Fruit fly (Drosophila melanogaster) whole organism, embryonic: ENCODE measurements around the gene CG11811.

ENCODE experiments used
- Adf1 ChIP-seq: fragments of 200-800 bp; sonication (Bioruptor generic); IDR thresholded peaks from 2 replicates; pipeline ENCODE4 v1.3.6; 2022; ENCODE audit warnings: missing biosample characterization, missing genetic modification characterization
- Bgb ChIP-seq: fragments of 200-800 bp; sonication (Bioruptor generic); IDR thresholded peaks from 2 replicates; pipeline ENCODE4 v1.3.6; 2022; ENCODE audit warnings: missing biosample characterization, missing genetic modification characterization; ENCODE audit not compliant: partially characterized antibody
- CG10543 ChIP-seq: fragments of 200-800 bp; sonication (Bioruptor generic); optimal IDR thresholded peaks from 3 replicates; lab custom pipeline; 2017; ENCODE audit warnings: missing biosample characterization, mild to moderate bottlenecking, missing genetic modification characterization, moderate library complexity
- CG12391 ChIP-seq: fragments of 200-800 bp; sonication (Bioruptor generic); optimal IDR thresholded peaks from 3 replicates; lab custom pipeline; 2018; ENCODE audit warnings: missing biosample characterization, mild to moderate bottlenecking, missing genetic modification characterization, moderate library complexity
- CG14050 ChIP-seq: fragments of 200-800 bp; sonication (Bioruptor generic); IDR thresholded peaks from 3 replicates; pipeline ENCODE4 v1.3.6; 2022; ENCODE audit warnings: missing biosample characterization, missing genetic modification characterization
- CG14667 ChIP-seq: fragments of 200-800 bp; sonication (Bioruptor generic); IDR thresholded peaks from 2 replicates; pipeline ENCODE4 v1.3.6; 2022; ENCODE audit warnings: missing biosample characterization, missing genetic modification characterization
- CG1529 ChIP-seq: fragments of 200-800 bp; sonication (Bioruptor generic); optimal IDR thresholded peaks from 3 replicates; lab custom pipeline; 2018; ENCODE audit warnings: missing biosample characterization, missing genetic modification characterization
- CG17361 ChIP-seq: fragments of 200-800 bp; sonication (Bioruptor generic); IDR thresholded peaks from 3 replicates; pipeline ENCODE4 v1.3.6; 2022; ENCODE audit warnings: missing biosample characterization, missing genetic modification characterization
- CG17612 ChIP-seq: fragments of 200-800 bp; sonication (Bioruptor generic); IDR thresholded peaks from 2 replicates; pipeline ENCODE4 v1.3.6; 2022; ENCODE audit warnings: missing biosample characterization, missing genetic modification characterization
- CG3065 ChIP-seq: fragments of 200-800 bp; sonication (Bioruptor generic); optimal IDR thresholded peaks from 2 replicates; lab custom pipeline; 2016; ENCODE audit warnings: missing biosample characterization, missing genetic modification characterization
- CG31441 ChIP-seq: fragments of 200-800 bp; sonication (Bioruptor generic); IDR thresholded peaks from 2 replicates; pipeline ENCODE4 v1.3.6; 2022; ENCODE audit warnings: missing biosample characterization, missing genetic modification characterization
- CG32772 ChIP-seq: fragments of 200-800 bp; sonication (Bioruptor generic); IDR thresholded peaks from 2 replicates; pipeline ENCODE4 v1.3.6; 2022; ENCODE audit warnings: missing biosample characterization, missing genetic modification characterization
- CG4707 ChIP-seq: fragments of 200-800 bp; sonication (Bioruptor generic); optimal IDR thresholded peaks from 2 replicates; lab custom pipeline; 2018; ENCODE audit warnings: missing biosample characterization, mild to moderate bottlenecking, missing genetic modification characterization, moderate library complexity
- CG4730 ChIP-seq: fragments of 200-800 bp; sonication (Bioruptor generic); IDR thresholded peaks from 2 replicates; pipeline ENCODE4 v1.3.6; 2022; ENCODE audit warnings: missing biosample characterization, missing genetic modification characterization
- CG6854 ChIP-seq: fragments of 200-800 bp; sonication (Bioruptor generic); optimal IDR thresholded peaks from 3 replicates; lab custom pipeline; 2017; ENCODE audit warnings: missing biosample characterization, mild to moderate bottlenecking, missing genetic modification characterization
- CG9215 ChIP-seq: fragments of 200-800 bp; sonication (Bioruptor generic); IDR thresholded peaks from 2 replicates; pipeline ENCODE4 v1.3.6; 2022; ENCODE audit warnings: missing biosample characterization, missing genetic modification characterization
- CoRest ChIP-seq: fragments of 200-800 bp; sonication (Bioruptor generic); optimal IDR thresholded peaks from 3 replicates; lab custom pipeline; 2018; ENCODE audit warnings: missing biosample characterization, mild to moderate bottlenecking, missing genetic modification characterization, moderate library complexity
- Dip2 ChIP-seq: fragments of 200-800 bp; sonication (Bioruptor generic); IDR thresholded peaks from 2 replicates; pipeline ENCODE4 v1.3.6; 2022; ENCODE audit warnings: missing biosample characterization, missing genetic modification characterization
- Dll ChIP-seq: fragments of 200-800 bp; sonication (Bioruptor generic); IDR thresholded peaks from 4 replicates; pipeline ENCODE4 v1.3.6; 2022; ENCODE audit warnings: missing biosample characterization, missing genetic modification characterization; ENCODE audit not compliant: partially characterized antibody
- Eip74EF ChIP-seq, 2 experiments: fragments of 200-800 bp in 1 of 2; fragments of >200 bp in 1 of 2; sonication (Bioruptor generic) in 1 of 2; optimal IDR thresholded peaks; 2 replicates each; lab custom pipeline; 2017 to 2019; ENCODE audit warnings: missing biosample characterization in 2 of 2, missing genetic modification characterization in 2 of 2, mild to moderate bottlenecking in 1 of 2, moderate library complexity in 1 of 2
- Ets65A ChIP-seq: fragments of 200-800 bp; sonication (Bioruptor generic); peaks from one replicate; lab custom pipeline; 2016; ENCODE audit warnings: missing biosample characterization, missing genetic modification characterization
- GATAe ChIP-seq: fragments of 200-800 bp; sonication (Bioruptor generic); conservative IDR thresholded peaks from 2 replicates; pipeline ENCODE4 v1.3.6; 2022; ENCODE audit warnings: missing biosample characterization, missing genetic modification characterization
- Gug ChIP-seq: fragments of 200-800 bp; sonication (Bioruptor generic); IDR thresholded peaks from 4 replicates; pipeline ENCODE4 v1.3.6; 2022; ENCODE audit warnings: missing biosample characterization, missing genetic modification characterization
- HLH4C ChIP-seq: fragments of 200-800 bp; sonication (Bioruptor generic); IDR thresholded peaks from 3 replicates; pipeline ENCODE4 v1.3.6; 2022; ENCODE audit warnings: missing biosample characterization, missing genetic modification characterization; ENCODE audit not compliant: partially characterized antibody
- MESR4 ChIP-seq: fragments of 200-800 bp; sonication (Bioruptor generic); optimal IDR thresholded peaks from 2 replicates; lab custom pipeline; 2018; ENCODE audit warnings: missing biosample characterization, mild to moderate bottlenecking, missing genetic modification characterization, moderate library complexity
- Meics ChIP-seq: fragments of 200-800 bp; sonication (Bioruptor generic); optimal IDR thresholded peaks from 2 replicates; lab custom pipeline; 2017; ENCODE audit warnings: missing biosample characterization, mild to moderate bottlenecking, missing genetic modification characterization
- Opbp ChIP-seq: fragments of 200-800 bp; sonication (Bioruptor generic); IDR thresholded peaks from 3 replicates; pipeline ENCODE4 v1.3.6; 2022; ENCODE audit warnings: missing biosample characterization, missing genetic modification characterization; ENCODE audit not compliant: partially characterized antibody
- Optix ChIP-seq: fragments of 200-800 bp; sonication (Bioruptor generic); IDR thresholded peaks from 3 replicates; pipeline ENCODE4 v1.3.6; 2022; ENCODE audit warnings: missing biosample characterization, missing genetic modification characterization
- abd-A ChIP-seq: fragments of 200-800 bp; sonication (Bioruptor generic); optimal IDR thresholded peaks from 3 replicates; lab custom pipeline; 2019; ENCODE audit warnings: missing biosample characterization, mild to moderate bottlenecking, missing genetic modification characterization, moderate library complexity
- ato ChIP-seq: fragments of 200-800 bp; sonication (Bioruptor generic); IDR thresholded peaks from 2 replicates; pipeline ENCODE4 v1.3.6; 2022; ENCODE audit warnings: missing biosample characterization, missing genetic modification characterization; ENCODE audit not compliant: partially characterized antibody
- az2 ChIP-seq: fragments of 200-800 bp; sonication (Bioruptor generic); optimal IDR thresholded peaks from 3 replicates; lab custom pipeline; 2016; ENCODE audit warnings: missing biosample characterization, missing genetic modification characterization
- bab2 ChIP-seq: fragments of 200-800 bp; sonication (Bioruptor generic); optimal IDR thresholded peaks from 2 replicates; lab custom pipeline; 2016; ENCODE audit warnings: missing biosample characterization, missing genetic modification characterization
- bcd ChIP-seq: fragments of 200-800 bp; sonication (Bioruptor generic); optimal IDR thresholded peaks from 2 replicates; lab custom pipeline; 2017; ENCODE audit warnings: missing biosample characterization, mild to moderate bottlenecking, missing genetic modification characterization
- cas ChIP-seq: fragments of 200-800 bp; sonication (Bioruptor generic); IDR thresholded peaks from 2 replicates; pipeline ENCODE4 v1.3.6; 2022; ENCODE audit warnings: missing biosample characterization, missing genetic modification characterization
- chm ChIP-seq: fragments of 200-800 bp; sonication (Bioruptor generic); IDR thresholded peaks from 2 replicates; pipeline ENCODE4 v1.3.6; 2022; ENCODE audit warnings: missing biosample characterization, missing genetic modification characterization
- crc ChIP-seq: fragments of 200-800 bp; sonication (Bioruptor generic); optimal IDR thresholded peaks from 2 replicates; lab custom pipeline; 2016; ENCODE audit warnings: missing biosample characterization, missing genetic modification characterization
- emc ChIP-seq: fragments of 200-800 bp; sonication (Bioruptor generic); optimal IDR thresholded peaks from 2 replicates; lab custom pipeline; 2016; ENCODE audit warnings: missing biosample characterization, missing genetic modification characterization
- fd96Cb ChIP-seq: fragments of 200-800 bp; sonication (Bioruptor generic); optimal IDR thresholded peaks from 2 replicates; lab custom pipeline; 2018; ENCODE audit warnings: missing biosample characterization, mild to moderate bottlenecking, missing genetic modification characterization, moderate library complexity
- fru ChIP-seq: fragments of >200 bp; optimal IDR thresholded peaks from 2 replicates; lab custom pipeline; 2017
- gfzf ChIP-seq: fragments of 200-800 bp; sonication (Bioruptor generic); optimal IDR thresholded peaks from 2 replicates; lab custom pipeline; 2016; ENCODE audit warnings: missing biosample characterization, mild to moderate bottlenecking, missing genetic modification characterization, moderate library complexity
- gsb-n ChIP-seq: fragments of 200-800 bp; sonication (Bioruptor generic); optimal IDR thresholded peaks from 3 replicates; lab custom pipeline; 2018; ENCODE audit warnings: missing biosample characterization, mild to moderate bottlenecking, missing genetic modification characterization
- gt ChIP-seq: fragments of 200-800 bp; sonication (Bioruptor generic); IDR thresholded peaks from 2 replicates; pipeline ENCODE4 v1.3.6; 2022; ENCODE audit warnings: missing biosample characterization, missing genetic modification characterization
- hbn ChIP-seq: fragments of 200-800 bp; sonication (Bioruptor generic); IDR thresholded peaks from 2 replicates; pipeline ENCODE4 v1.3.6; 2022; ENCODE audit warnings: missing biosample characterization, missing genetic modification characterization; ENCODE audit not compliant: partially characterized antibody
- p53 ChIP-seq: fragments of 200-800 bp; sonication (Bioruptor generic); optimal IDR thresholded peaks from 2 replicates; lab custom pipeline; 2016; ENCODE audit warnings: missing biosample characterization, missing genetic modification characterization
- phol ChIP-seq: fragments of 200-800 bp; sonication (Bioruptor generic); optimal IDR thresholded peaks from 3 replicates; lab custom pipeline; 2018; ENCODE audit warnings: missing biosample characterization, mild to moderate bottlenecking, missing genetic modification characterization, moderate library complexity
- ranshi ChIP-seq: fragments of 200-800 bp; sonication (Bioruptor generic); IDR thresholded peaks from 2 replicates; pipeline ENCODE4 v1.3.6; 2022; ENCODE audit warnings: missing biosample characterization, missing genetic modification characterization
- sd ChIP-seq: fragments of 200-800 bp; sonication (Bioruptor generic); optimal IDR thresholded peaks from 3 replicates; lab custom pipeline; 2018; ENCODE audit warnings: missing biosample characterization, mild to moderate bottlenecking, missing genetic modification characterization, moderate library complexity
- sens ChIP-seq: fragments of 200-800 bp; sonication (Bioruptor generic); peaks from one replicate; lab custom pipeline; 2016; ENCODE audit warnings: missing biosample characterization, missing genetic modification characterization
- stc ChIP-seq: fragments of 200-800 bp; sonication (Bioruptor generic); IDR thresholded peaks from 2 replicates; pipeline ENCODE4 v1.3.6; 2022; ENCODE audit warnings: missing biosample characterization, missing genetic modification characterization
- unpg ChIP-seq: fragments of 200-800 bp; sonication (Bioruptor generic); optimal IDR thresholded peaks from 3 replicates; lab custom pipeline; 2018; ENCODE audit warnings: missing biosample characterization, mild to moderate bottlenecking, missing genetic modification characterization, moderate library complexity
- vnd ChIP-seq: fragments of 200-800 bp; sonication (Bioruptor generic); IDR thresholded peaks from 3 replicates; pipeline ENCODE4 v1.3.6; 2022; ENCODE audit warnings: missing biosample characterization, missing genetic modification characterization; ENCODE audit not compliant: partially characterized antibody

CG11811 gene

dm6 chr3L:10678545-10679067 lies 12.2 kb upstream of the CG11811 start:
- TF ChIP-seq stc (peak; percentile 95), crc (peak; percentile 84), abd-A (tag; lab: Kevin White, UChicago) (peak; percentile 90), vnd (GFP tag; lab: Robert Waterston, UW) (no peak), ranshi (peak; percentile 92), ato (GFP tag; lab: Robert Waterston, UW) (no peak), p53 (GFP tag; lab: Kevin White, UChicago) (peak; percentile 76), sd (tag; lab: Kevin White, UChicago) (peak; percentile 91), Meics (GFP tag; lab: Kevin White, UChicago) (peak; percentile 96), Dip2 (no peak; the same call in 1 of the 2 replicates), CG4707 (GFP tag; lab: Kevin White, UChicago) (peak; percentile 80), CG32772 (GFP tag; lab: Robert Waterston, UW) (peak; percentile 92), CG4730 (GFP tag; lab: Robert Waterston, UW) (peak; percentile 90), fru (no peak), gfzf (GFP tag; lab: Kevin White, UChicago) (no peak), HLH4C (GFP tag; lab: Robert Waterston, UW) (no peak), bcd (peak; percentile 96), az2 (GFP tag; lab: Kevin White, UChicago) (peak; percentile 90), sens (peak; percentile 99), Optix (GFP tag; lab: Robert Waterston, UW) (no peak), GATAe (GFP tag; lab: Robert Waterston, UW) (peak; percentile 69), CG6854 (peak; percentile 94), cas (GFP tag; lab: Robert Waterston, UW) (peak; percentile 84), Gug (GFP tag; lab: Robert Waterston, UW) (peak; percentile 80; the same call in 3 of the 4 replicates), unpg (GFP tag; lab: Kevin White, UChicago) (peak; percentile 96), Opbp (GFP tag; lab: Robert Waterston, UW) (no peak), Dll (GFP tag; lab: Robert Waterston, UW) (no peak), CG1529 (GFP tag; lab: Kevin White, UChicago) (peak; percentile 91), Adf1 (GFP tag; lab: Robert Waterston, UW) (peak; percentile 98), gsb-n (tag; lab: Kevin White, UChicago) (peak; percentile 97), CG10543 (GFP tag; lab: Kevin White, UChicago) (peak; percentile 96), CG14667 (GFP tag; lab: Robert Waterston, UW) (peak; percentile 91), gt (GFP tag; lab: Robert Waterston, UW) (no peak; the same call in 1 of the 2 replicates), CG9215 (peak; percentile 91), MESR4 (GFP tag; lab: Kevin White, UChicago) (peak; percentile 40), emc (GFP tag; lab: Kevin White, UChicago) (peak; percentile 76), fd96Cb (tag; lab: Kevin White, UChicago) (peak; percentile 93), CG12391 (peak; percentile 97), phol (tag; lab: Kevin White, UChicago) (peak; percentile 94), chm (GFP tag; lab: Robert Waterston, UW) (peak; percentile 88), CG31441 (GFP tag; lab: Robert Waterston, UW) (peak; percentile 90), bab2 (GFP tag; lab: Kevin White, UChicago) (peak; percentile 88), Bgb (GFP tag; lab: Robert Waterston, UW) (no peak), CG17612 (peak; percentile 86), hbn (no peak), Eip74EF (GFP tag; optimal IDR thresholded peaks at IDR 0.05; lab: Kevin White, UChicago) (peak in 1 of 2 experiments; percentile 97), CG17361 (peak; percentile 96), Ets65A (GFP tag; lab: Kevin White, UChicago) (peak; percentile 98), CoRest (tag; lab: Kevin White, UChicago) (peak; percentile 97), CG3065 (GFP tag; lab: Kevin White, UChicago) (peak; percentile 30), CG14050 (peak; percentile 88)
